Fruit fly (Drosophila melanogaster): ENCODE measurements around the gene CG43231.

DNA sequence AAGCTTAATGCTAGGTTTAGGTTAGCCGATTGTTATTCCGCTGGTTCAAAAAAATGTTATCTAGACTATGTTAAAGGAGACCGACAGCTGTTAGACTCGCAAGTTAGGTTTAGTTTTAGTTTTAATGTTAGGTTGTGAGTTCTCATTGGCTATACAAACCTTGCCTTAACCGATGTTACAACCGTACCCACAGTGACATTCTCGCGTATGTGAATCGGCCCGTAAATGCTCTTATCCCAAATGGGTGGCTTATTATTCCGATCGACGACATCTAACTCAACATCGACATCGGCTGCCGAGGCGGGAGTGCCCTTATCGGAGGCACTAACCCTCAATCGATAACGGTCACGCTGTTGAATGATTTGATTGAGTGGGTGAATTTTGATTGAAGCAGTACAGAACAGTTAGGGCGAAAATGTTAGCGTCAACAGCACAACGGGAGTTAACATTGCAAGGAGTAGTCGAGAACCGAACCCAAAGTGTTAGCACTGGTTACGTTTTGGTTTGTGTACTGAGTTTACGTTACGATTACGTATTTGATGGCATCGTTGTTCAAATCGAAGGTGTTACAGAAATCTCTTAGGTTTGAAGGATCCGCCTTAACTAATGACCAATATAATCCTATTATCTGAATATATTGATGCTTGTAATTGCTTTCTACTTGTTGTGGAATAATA is 11.2 kb downstream of the CG43231 start:
- TF ChIP-seq ttk (optimal IDR thresholded peaks at IDR 0.05) (no peak), Myc (optimal IDR thresholded peaks at IDR 0.05) (no peak), psq (optimal IDR thresholded peaks at IDR 0.05) (no peak), h (optimal IDR thresholded peaks at IDR 0.05) (no peak), Sin3A (optimal IDR thresholded peaks at IDR 0.05) (no peak), insv (optimal IDR thresholded peaks at IDR 0.05) (no peak)
